Worm (Caenorhabditis elegans): ENCODE results near the gene tre-2.

Gene tre-2

ce11 chrIV:6907487-6907886, 24.2 kb upstream of the tre-2 start:
- TF ChIP-seq med-1 (GFP tag; optimal IDR thresholded peaks at IDR 0.05; ENCODE audit: insufficient read depth) (no peak), ztf-29 (GFP tag; IDR thresholded peaks at IDR 0.05) (no peak), ref-1 (GFP tag; conservative IDR thresholded peaks at IDR 0.05) (no peak)

- TF ChIP-seq ztf-29 (GFP tag; IDR thresholded peaks at IDR 0.05) = no peak
- no peak for TF ChIP-seq flt-1 (GFP tag; IDR thresholded peaks at IDR 0.05)
- no peak for TF ChIP-seq klf-2 (GFP tag; conservative IDR thresholded peaks at IDR 0.05)
- no peak for TF ChIP-seq tab-1 (GFP tag; IDR thresholded peaks at IDR 0.05)
- TF ChIP-seq med-1 (GFP tag; optimal IDR thresholded peaks at IDR 0.05; ENCODE audit: insufficient read depth) = no peak
- no peak for TF ChIP-seq ref-1 (GFP tag; conservative IDR thresholded peaks at IDR 0.05)
- TF ChIP-seq cog-1 (tag; optimal IDR thresholded peaks at IDR 0.05) = no peak
- no peak for TF ChIP-seq T22C8.4 (GFP tag; IDR thresholded peaks at IDR 0.05)
- no peak for TF ChIP-seq ztf-23 (GFP tag; IDR thresholded peaks at IDR 0.05)
These were observed 22.8 kb upstream of the tre-2 start, which contains the start of the genes T22D1.17 and T22D1.8 for ce11 chrIV:6905947-6906489. TSS of gene T22D1.17 (plus strand) at chrIV:6905997. TSS of gene T22D1.8 (minus strand) at chrIV:6906348.

DNA sequence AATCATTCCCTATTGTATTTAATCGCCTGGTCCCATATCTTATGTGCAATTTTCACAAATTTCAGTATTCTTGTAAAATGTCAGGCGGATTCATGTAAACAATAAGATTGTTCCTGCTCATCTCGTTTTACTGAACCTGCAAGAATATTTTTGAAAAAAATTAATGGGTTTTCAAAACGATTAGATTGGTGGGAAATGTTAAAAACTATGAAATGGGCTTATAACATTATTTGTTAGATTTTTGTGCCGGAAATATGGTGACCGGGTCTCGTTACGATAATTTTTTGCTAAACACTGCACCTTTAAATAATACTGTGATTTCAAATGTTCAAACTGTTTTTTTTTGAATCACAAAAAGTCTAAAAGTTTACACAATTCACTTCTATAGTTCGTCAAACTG, 22.2 kb upstream of the tre-2 start:
- TF ChIP-seq med-1 (GFP tag; optimal IDR thresholded peaks at IDR 0.05; ENCODE audit: insufficient read depth) = no peak
- no peak for TF ChIP-seq cog-1 (tag; optimal IDR thresholded peaks at IDR 0.05)
- TF ChIP-seq ref-1 (GFP tag; conservative IDR thresholded peaks at IDR 0.05) = no peak
- TF ChIP-seq tab-1 (GFP tag; IDR thresholded peaks at IDR 0.05) = no peak
- no peak for TF ChIP-seq flt-1 (GFP tag; IDR thresholded peaks at IDR 0.05)
- no peak for TF ChIP-seq ztf-29 (GFP tag; IDR thresholded peaks at IDR 0.05)
- no peak for TF ChIP-seq ztf-23 (GFP tag; IDR thresholded peaks at IDR 0.05)
- TF ChIP-seq klf-2 (GFP tag; conservative IDR thresholded peaks at IDR 0.05) = no peak
- TF ChIP-seq T22C8.4 (GFP tag; IDR thresholded peaks at IDR 0.05) = no peak

DNA sequence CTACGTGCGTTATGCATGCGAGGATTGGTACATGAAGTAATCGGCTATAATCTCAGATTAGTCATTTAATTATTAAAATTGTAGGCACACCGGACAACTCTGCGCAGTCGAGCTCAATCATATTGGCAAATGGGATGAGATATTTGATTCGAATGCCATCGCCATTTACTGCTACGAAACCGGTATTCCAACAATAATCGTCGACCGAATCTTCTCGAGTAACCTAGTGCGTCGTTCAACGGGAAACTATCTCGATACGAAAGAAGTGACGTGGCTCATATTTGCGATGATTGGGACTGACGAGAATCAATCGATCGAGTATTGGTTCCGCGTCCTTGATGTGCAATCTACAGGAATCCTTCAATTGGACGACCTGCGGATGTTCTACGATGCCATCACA, 21.4 kb upstream of the tre-2 start:
- TF ChIP-seq flt-1 (GFP tag; IDR thresholded peaks at IDR 0.05) = no peak

DNA sequence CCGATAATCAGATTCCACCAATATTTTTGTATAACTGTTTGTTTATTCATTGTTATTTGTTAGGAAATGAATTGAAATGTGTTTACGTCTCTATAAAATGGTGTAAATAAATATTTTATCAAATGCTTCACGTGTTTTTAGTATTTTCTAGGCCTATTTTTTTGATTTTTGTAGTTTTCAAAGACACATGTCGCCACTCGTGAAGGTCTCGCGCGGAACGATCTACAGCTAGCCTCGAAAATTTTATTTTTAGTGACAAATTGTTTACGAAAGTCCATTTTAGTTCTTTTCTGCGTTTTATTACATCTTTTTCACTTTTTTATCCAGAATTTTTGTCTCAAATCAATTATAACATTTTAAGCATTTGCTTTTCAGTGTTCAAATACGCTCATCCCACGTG, 20.3 kb upstream of the tre-2 start, which contains the start of gene T22D1.5:
Gene T22D1.5 (plus strand): TSS at position 376 of the 400 bp plus-strand sequence.
- TF ChIP-seq ztf-23 (GFP tag; IDR thresholded peaks at IDR 0.05) (no peak), ztf-29 (GFP tag; IDR thresholded peaks at IDR 0.05) (no peak), tab-1 (GFP tag; IDR thresholded peaks at IDR 0.05) (no peak), med-1 (GFP tag; optimal IDR thresholded peaks at IDR 0.05; ENCODE audit: insufficient read depth) (no peak), flt-1 (GFP tag; IDR thresholded peaks at IDR 0.05) (no peak), cog-1 (tag; optimal IDR thresholded peaks at IDR 0.05) (no peak), klf-2 (GFP tag; conservative IDR thresholded peaks at IDR 0.05) (no peak), ref-1 (GFP tag; conservative IDR thresholded peaks at IDR 0.05) (no peak), T22C8.4 (GFP tag; IDR thresholded peaks at IDR 0.05) (no peak)

ce11 chrIV:6887601-6888099, 4.4 kb upstream of the tre-2 start, which contains the start of the genes T05A12.3 and T05A12.4:
TSS of gene T05A12.3 (minus strand) at chrIV:6887651.
TSS of gene T05A12.4 (plus strand) at chrIV:6887948.
- TF ChIP-seq ztf-29 (GFP tag; IDR thresholded peaks at IDR 0.05) = no peak
- TF ChIP-seq cog-1 (tag; optimal IDR thresholded peaks at IDR 0.05) = no peak
- no peak for TF ChIP-seq med-1 (GFP tag; optimal IDR thresholded peaks at IDR 0.05; ENCODE audit: insufficient read depth)
- TF ChIP-seq ref-1 (GFP tag; conservative IDR thresholded peaks at IDR 0.05) = no peak
- TF ChIP-seq tab-1 (GFP tag; IDR thresholded peaks at IDR 0.05) = no peak
- TF ChIP-seq flt-1 (GFP tag; IDR thresholded peaks at IDR 0.05) = no peak
- TF ChIP-seq T22C8.4 (GFP tag; IDR thresholded peaks at IDR 0.05) = no peak
- no peak for TF ChIP-seq klf-2 (GFP tag; conservative IDR thresholded peaks at IDR 0.05)

DNA sequence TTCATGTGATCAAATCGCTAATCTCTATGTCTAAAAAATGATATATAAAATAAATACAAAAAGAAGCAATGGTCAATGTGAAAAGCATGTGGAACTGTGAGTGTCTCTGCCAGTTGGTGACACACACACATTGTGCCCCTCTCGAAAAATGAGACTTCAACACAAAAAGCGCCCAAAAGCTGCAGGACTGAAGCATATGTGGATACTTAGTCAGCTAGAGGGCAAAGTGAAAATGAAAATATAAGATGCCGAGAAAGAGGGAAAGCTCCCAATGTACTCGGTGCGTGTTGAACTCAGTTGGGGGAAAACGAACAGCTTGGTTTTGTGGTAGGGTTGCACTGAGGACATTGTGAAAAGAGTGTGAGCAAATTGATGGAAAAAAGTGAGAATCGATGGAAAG, 2.1 kb downstream of the tre-2 start:
- TF ChIP-seq med-1 (GFP tag; optimal IDR thresholded peaks at IDR 0.05; ENCODE audit: insufficient read depth) = no peak
- no peak for TF ChIP-seq ztf-29 (GFP tag; IDR thresholded peaks at IDR 0.05)
- TF ChIP-seq ztf-23 (GFP tag; IDR thresholded peaks at IDR 0.05) = no peak
- no peak for TF ChIP-seq cog-1 (tag; optimal IDR thresholded peaks at IDR 0.05)
- TF ChIP-seq klf-2 (GFP tag; conservative IDR thresholded peaks at IDR 0.05) = no peak
- TF ChIP-seq tab-1 (GFP tag; IDR thresholded peaks at IDR 0.05) = no peak
- no peak for TF ChIP-seq T22C8.4 (GFP tag; IDR thresholded peaks at IDR 0.05)
- no peak for TF ChIP-seq ref-1 (GFP tag; conservative IDR thresholded peaks at IDR 0.05)
- TF ChIP-seq flt-1 (GFP tag; IDR thresholded peaks at IDR 0.05) = no peak

- TF ChIP-seq T22C8.4 (GFP tag; IDR thresholded peaks at IDR 0.05) (no peak), cog-1 (tag; optimal IDR thresholded peaks at IDR 0.05) (no peak), ztf-29 (GFP tag; IDR thresholded peaks at IDR 0.05) (no peak), tab-1 (GFP tag; IDR thresholded peaks at IDR 0.05) (no peak), med-1 (GFP tag; optimal IDR thresholded peaks at IDR 0.05; ENCODE audit: insufficient read depth) (no peak), flt-1 (GFP tag; IDR thresholded peaks at IDR 0.05) (no peak), ztf-23 (GFP tag; IDR thresholded peaks at IDR 0.05) (no peak), klf-2 (GFP tag; conservative IDR thresholded peaks at IDR 0.05) (no peak), ref-1 (GFP tag; conservative IDR thresholded peaks at IDR 0.05) (no peak)
These were observed 2.8 kb downstream of the tre-2 start for ce11 chrIV:6880415-6880814.

DNA sequence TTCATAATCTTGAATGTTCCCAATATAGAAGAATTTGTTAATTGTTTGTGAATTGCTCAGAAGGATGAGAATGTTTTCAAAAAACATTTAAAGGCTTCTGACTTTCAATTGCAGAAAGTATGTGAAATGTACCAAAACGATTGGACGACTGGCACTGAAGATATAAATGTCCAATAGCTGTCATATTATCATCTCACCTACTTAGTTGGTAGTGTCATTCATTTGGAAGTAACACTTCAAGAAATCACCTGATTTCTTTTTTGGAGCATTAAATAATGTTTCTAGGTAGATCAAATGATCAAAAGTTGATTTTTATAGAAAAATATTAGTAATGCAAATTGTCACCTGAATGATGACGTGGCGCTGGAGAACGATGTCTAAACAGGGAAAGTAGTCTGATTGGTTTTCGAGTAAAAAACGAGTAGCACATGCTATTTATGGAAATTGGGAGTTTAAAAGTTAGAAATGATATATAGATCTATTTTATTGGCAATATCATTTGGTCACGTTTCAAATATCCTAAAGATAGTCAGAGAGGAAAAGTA, 3.5 kb downstream of the tre-2 start:
- TF ChIP-seq flt-1 (GFP tag; IDR thresholded peaks at IDR 0.05) = no peak
- no peak for TF ChIP-seq ztf-23 (GFP tag; IDR thresholded peaks at IDR 0.05)
- no peak for TF ChIP-seq T22C8.4 (GFP tag; IDR thresholded peaks at IDR 0.05)
- TF ChIP-seq med-1 (GFP tag; optimal IDR thresholded peaks at IDR 0.05; ENCODE audit: insufficient read depth) = no peak
- TF ChIP-seq ref-1 (GFP tag; conservative IDR thresholded peaks at IDR 0.05) = no peak
- TF ChIP-seq ztf-29 (GFP tag; IDR thresholded peaks at IDR 0.05) = no peak
- no peak for TF ChIP-seq tab-1 (GFP tag; IDR thresholded peaks at IDR 0.05)
- no peak for TF ChIP-seq cog-1 (tag; optimal IDR thresholded peaks at IDR 0.05)
- TF ChIP-seq klf-2 (GFP tag; conservative IDR thresholded peaks at IDR 0.05) = no peak
